Worm (Caenorhabditis elegans): ENCODE measurements around the gene W03B1.3.

W03B1.3 gene

ce11 chrIV:4336139-4336851 lies at the start of gene W03B1.3, which contains the start of gene oac-51:
TSS of gene W03B1.3 (minus strand) at chrIV:4336239.
TSS of gene oac-51 (plus strand) at chrIV:4336801.
- TF ChIP-seq elt-1 (tag; optimal IDR thresholded peaks at IDR 0.05; ENCODE audit: borderline replicate concordance, insufficient read depth) (peak; percentile 51), mep-1 (tag; optimal IDR thresholded peaks at IDR 0.05) (no peak)

- no peak for TF ChIP-seq mls-2 (tag; optimal IDR thresholded peaks at IDR 0.05)
- TF ChIP-seq ham-2 (GFP tag; optimal IDR thresholded peaks at IDR 0.05): no peak
- no peak for TF ChIP-seq zip-8 (tag; optimal IDR thresholded peaks at IDR 0.05)
These were observed 33.1 kb upstream of the W03B1.3 start for ce11 chrIV:4369116-4369515.

ce11 chrIV:4360497-4360896 lies 24.5 kb upstream of the W03B1.3 start, which contains the start of gene F55F10.1:
TSS of gene F55F10.1 (plus strand) at chrIV:4360837.
- TF ChIP-seq mep-1 (tag; optimal IDR thresholded peaks at IDR 0.05): peak; percentile 53
- no peak for TF ChIP-seq lin-13 (tag; optimal IDR thresholded peaks at IDR 0.05)

- no peak for TF ChIP-seq blmp-1 (tag; optimal IDR thresholded peaks at IDR 0.05)
- no peak for TF ChIP-seq mab-5 (tag; optimal IDR thresholded peaks at IDR 0.05)
- no peak for TF ChIP-seq M03D4.4 (tag; optimal IDR thresholded peaks at IDR 0.05)
- no peak for TF ChIP-seq tbx-8 (GFP tag; optimal IDR thresholded peaks at IDR 0.05)
- TF ChIP-seq nhr-76 (tag; optimal IDR thresholded peaks at IDR 0.05): no peak
- no peak for TF ChIP-seq elt-1 (tag; optimal IDR thresholded peaks at IDR 0.05; ENCODE audit: borderline replicate concordance, insufficient read depth)
- no peak for TF ChIP-seq hlh-1 (tag; optimal IDR thresholded peaks at IDR 0.05)
- TF ChIP-seq nhr-237 (tag; optimal IDR thresholded peaks at IDR 0.05): no peak
These were observed 23.6 kb upstream of the W03B1.3 start, which contains the start of gene F55F10.3 for ce11 chrIV:4359653-4360052. TSS of gene F55F10.3 (plus strand) at chrIV:4359953.

ce11 chrIV:4357296-4357695 lies 21.3 kb upstream of the W03B1.3 start, which contains the start of gene sars-2:
TSS of gene sars-2 (plus strand) at chrIV:4357636.
- no peak for TF ChIP-seq elt-1 (tag; optimal IDR thresholded peaks at IDR 0.05; ENCODE audit: borderline replicate concordance, insufficient read depth)
- no peak for TF ChIP-seq unc-120 (tag; optimal IDR thresholded peaks at IDR 0.05; ENCODE audit: poor library complexity, severe bottlenecking)
- no peak for TF ChIP-seq mab-5 (tag; optimal IDR thresholded peaks at IDR 0.05)
- no peak for TF ChIP-seq elt-3 (tag; optimal IDR thresholded peaks at IDR 0.05)
- TF ChIP-seq sptf-1 (tag; optimal IDR thresholded peaks at IDR 0.05): no peak
- no peak for TF ChIP-seq nhr-76 (tag; optimal IDR thresholded peaks at IDR 0.05)
- TF ChIP-seq ces-1 (GFP tag; optimal IDR thresholded peaks at IDR 0.05): peak; percentile 31
- no peak for TF ChIP-seq M03D4.4 (tag; optimal IDR thresholded peaks at IDR 0.05)
- peak; percentile 41 for TF ChIP-seq lsy-2 (tag; optimal IDR thresholded peaks at IDR 0.05)
- TF ChIP-seq ceh-43 (GFP tag; optimal IDR thresholded peaks at IDR 0.05): no peak
- TF ChIP-seq nhr-28 (tag; optimal IDR thresholded peaks at IDR 0.05): no peak
- no peak for TF ChIP-seq drap-1 (GFP tag; optimal IDR thresholded peaks at IDR 0.05)
- no peak for TF ChIP-seq sem-2 (GFP tag; optimal IDR thresholded peaks at IDR 0.05)

ce11 chrIV:4356879-4357278 lies 20.8 kb upstream of the W03B1.3 start, which contains the start of gene W03B1.9:
TSS of gene W03B1.9 (minus strand) at chrIV:4356979.
- TF ChIP-seq pha-4 (tag; optimal IDR thresholded peaks at IDR 0.05): no peak
- TF ChIP-seq mep-1 (tag; optimal IDR thresholded peaks at IDR 0.05): no peak
- TF ChIP-seq mls-2 (tag; optimal IDR thresholded peaks at IDR 0.05): no peak
- no peak for TF ChIP-seq sem-2 (GFP tag; optimal IDR thresholded peaks at IDR 0.05)
- no peak for TF ChIP-seq zip-8 (tag; optimal IDR thresholded peaks at IDR 0.05)
- TF ChIP-seq unc-39 (tag; optimal IDR thresholded peaks at IDR 0.05): no peak
- TF ChIP-seq drap-1 (GFP tag; optimal IDR thresholded peaks at IDR 0.05): no peak
- TF ChIP-seq ceh-83 (GFP tag; optimal IDR thresholded peaks at IDR 0.05): no peak
- TF ChIP-seq ztf-11 (tag; optimal IDR thresholded peaks at IDR 0.05): no peak
- no peak for TF ChIP-seq nhr-237 (tag; optimal IDR thresholded peaks at IDR 0.05)
- TF ChIP-seq lsy-2 (tag; optimal IDR thresholded peaks at IDR 0.05): no peak
- TF ChIP-seq ceh-43 (GFP tag; optimal IDR thresholded peaks at IDR 0.05): no peak
- TF ChIP-seq nhr-28 (tag; optimal IDR thresholded peaks at IDR 0.05): no peak
- TF ChIP-seq unc-62 (GFP tag; optimal IDR thresholded peaks at IDR 0.05): no peak
- TF ChIP-seq ceh-39 (tag; optimal IDR thresholded peaks at IDR 0.05): no peak
- TF ChIP-seq elt-3 (tag; optimal IDR thresholded peaks at IDR 0.05): no peak
- TF ChIP-seq lin-13 (tag; optimal IDR thresholded peaks at IDR 0.05): no peak
- no peak for TF ChIP-seq sptf-1 (tag; optimal IDR thresholded peaks at IDR 0.05)
- no peak for TF ChIP-seq bed-3 (GFP tag; optimal IDR thresholded peaks at IDR 0.05)
- no peak for TF ChIP-seq snpc-4 (tag; optimal IDR thresholded peaks at IDR 0.05)

Measured in whole organism, mixed stage, embryonic.